Fruit fly (Drosophila melanogaster) whole organism, embryonic: ENCODE results near the gene Antp.
A peak's percentile ranks its signal among the peaks of the same experiment; 100 is the strongest.

Experiments used
- Adf1 ChIP-seq: fragments of 200-800 bp; sonication (Bioruptor generic); IDR thresholded peaks from 2 replicates; pipeline ENCODE4 v1.3.6; 2022; ENCODE audit warnings: missing biosample characterization, missing genetic modification characterization
- CG10321 ChIP-seq: fragments of 200-800 bp; sonication (Bioruptor generic); IDR thresholded peaks from 2 replicates; pipeline ENCODE4 v1.3.6; 2022; ENCODE audit warnings: missing biosample characterization, missing genetic modification characterization
- CG10366 ChIP-seq: fragments of 200-800 bp; sonication (Bioruptor generic); IDR thresholded peaks from 2 replicates; pipeline ENCODE4 v1.3.6; 2022; ENCODE audit warnings: missing biosample characterization, missing genetic modification characterization
- CG11504 ChIP-seq: fragments of 200-800 bp; sonication (Bioruptor generic); optimal IDR thresholded peaks from 3 replicates; lab custom pipeline; 2019; ENCODE audit warnings: missing biosample characterization, mild to moderate bottlenecking, missing genetic modification characterization, moderate library complexity
- CG11695 ChIP-seq: fragments of 200-800 bp; sonication (Bioruptor generic); IDR thresholded peaks from 3 replicates; pipeline ENCODE4 v1.3.6; 2022; ENCODE audit warnings: missing biosample characterization, missing genetic modification characterization
- CG12769 ChIP-seq: fragments of 200-800 bp; sonication (Bioruptor generic); optimal IDR thresholded peaks from 2 replicates; lab custom pipeline; 2019; ENCODE audit warnings: missing biosample characterization, mild to moderate bottlenecking, missing genetic modification characterization, moderate library complexity
- CG15479 ChIP-seq: fragments of 200-800 bp; sonication (Bioruptor generic); optimal IDR thresholded peaks from 3 replicates; lab custom pipeline; 2019; ENCODE audit warnings: missing biosample characterization, mild to moderate bottlenecking, missing genetic modification characterization, moderate library complexity
- CG15696 ChIP-seq: fragments of 200-800 bp; sonication (Bioruptor generic); optimal IDR thresholded peaks from 2 replicates; lab custom pipeline; 2019; ENCODE audit warnings: missing biosample characterization, mild to moderate bottlenecking, missing genetic modification characterization, moderate library complexity
- CG1832 ChIP-seq: fragments of 200-800 bp; sonication (Bioruptor generic); optimal IDR thresholded peaks from 2 replicates; lab custom pipeline; 2017; ENCODE audit warnings: missing biosample characterization, mild to moderate bottlenecking, missing genetic modification characterization, inconsistent platforms
- CG2199 ChIP-seq: fragments of 200-800 bp; sonication (Bioruptor generic); IDR thresholded peaks from 3 replicates; pipeline ENCODE4 v1.3.6; 2022; ENCODE audit warnings: missing biosample characterization, missing genetic modification characterization
- CG2202 ChIP-seq: fragments of 200-800 bp; sonication (Bioruptor generic); optimal IDR thresholded peaks from 2 replicates; lab custom pipeline; 2018; ENCODE audit warnings: missing biosample characterization, mild to moderate bottlenecking, missing genetic modification characterization
- CG3281 ChIP-seq: fragments of 200-800 bp; sonication (Bioruptor generic); optimal IDR thresholded peaks from 3 replicates; lab custom pipeline; 2017; ENCODE audit warnings: missing biosample characterization, mild to moderate bottlenecking, missing genetic modification characterization
- CG6683 ChIP-seq: fragments of 200-800 bp; sonication (Bioruptor generic); optimal IDR thresholded peaks from 2 replicates; lab custom pipeline; 2017; ENCODE audit warnings: missing biosample characterization, mild to moderate bottlenecking, missing genetic modification characterization, missing genetic modification reagents
- CG8478 ChIP-seq: fragments of >200 bp; optimal IDR thresholded peaks from 2 replicates; lab custom pipeline; 2018
- D ChIP-seq, 2 experiments: fragments of 200-800 bp in 1 of 2; fragments of >200 bp in 1 of 2; sonication (Bioruptor generic) in 1 of 2; optimal IDR thresholded peaks; 2 replicates in 1 of 2; 3 replicates in 1 of 2; lab custom pipeline; 2017; ENCODE audit warnings: mild to moderate bottlenecking in 1 of 2, missing biosample characterization in 1 of 2, missing genetic modification characterization in 1 of 2, missing genetic modification reagents in 1 of 2
- Deaf1 ChIP-seq: fragments of 200-800 bp; optimal IDR thresholded peaks from 3 replicates; lab custom pipeline; 2019; ENCODE audit warnings: missing biosample characterization, mild to moderate bottlenecking, missing genetic modification characterization, moderate library complexity
- Dp ChIP-seq: fragments of 200-800 bp; sonication (Bioruptor generic); optimal IDR thresholded peaks from 2 replicates; lab custom pipeline; 2018; ENCODE audit warnings: missing biosample characterization, mild to moderate bottlenecking, missing genetic modification characterization, moderate library complexity
- E2f2 ChIP-seq: fragments of 200-800 bp; sonication (Bioruptor generic); IDR thresholded peaks from 2 replicates; pipeline ENCODE4 v1.3.6; 2022; ENCODE audit warnings: missing biosample characterization, missing genetic modification characterization
- Elba2 ChIP-seq: fragments of 200-800 bp; sonication (Bioruptor generic); optimal IDR thresholded peaks from 3 replicates; lab custom pipeline; 2016; ENCODE audit warnings: missing biosample characterization, missing genetic modification characterization
- GATAe ChIP-seq: fragments of 200-800 bp; sonication (Bioruptor generic); conservative IDR thresholded peaks from 2 replicates; pipeline ENCODE4 v1.3.6; 2022; ENCODE audit warnings: missing biosample characterization, missing genetic modification characterization
- Jarid2 ChIP-seq: fragments of 200-800 bp; sonication (Bioruptor generic); optimal IDR thresholded peaks from 3 replicates; lab custom pipeline; 2017; ENCODE audit warnings: mild to moderate bottlenecking, missing biosample characterization, missing genetic modification reagents, missing genetic modification characterization
- Lim3 ChIP-seq: fragments of 200-800 bp; sonication (Bioruptor generic); IDR thresholded peaks from 2 replicates; pipeline ENCODE4 v1.3.6; 2022; ENCODE audit warnings: missing biosample characterization, missing genetic modification characterization
- Nf-YA ChIP-seq: fragments of 200-800 bp; sonication (Bioruptor generic); IDR thresholded peaks from 2 replicates; pipeline ENCODE4 v1.3.6; 2022; ENCODE audit warnings: missing biosample characterization, missing genetic modification characterization
- Nf-YB ChIP-seq: fragments of 200-800 bp; sonication (Bioruptor generic); optimal IDR thresholded peaks from 3 replicates; lab custom pipeline; 2019; ENCODE audit warnings: missing biosample characterization, mild to moderate bottlenecking, missing genetic modification characterization, moderate library complexity
- Nf-YC ChIP-seq: fragments of 200-800 bp; optimal IDR thresholded peaks from 3 replicates; lab custom pipeline; 2019; ENCODE audit warnings: missing biosample characterization, mild to moderate bottlenecking, missing genetic modification characterization, moderate library complexity
- Scr ChIP-seq: fragments of 200-800 bp; sonication (Bioruptor generic); IDR thresholded peaks from 2 replicates; pipeline ENCODE4 v1.3.6; 2022; ENCODE audit warnings: missing biosample characterization, missing genetic modification characterization; ENCODE audit not compliant: partially characterized antibody
- Trl ChIP-seq, 3 experiments: fragments of >200 bp in 2 of 3; fragments of 200-800 bp in 1 of 3; sonication (Bioruptor generic) in 1 of 3; optimal IDR thresholded peaks; 2 replicates in 1 of 3; 3 replicates in 2 of 3; lab custom pipeline; 2016 to 2017; ENCODE audit warnings: missing biosample characterization in 1 of 3, missing genetic modification characterization in 1 of 3
- cg ChIP-seq: fragments of 200-800 bp; sonication (Bioruptor generic); optimal IDR thresholded peaks from 3 replicates; lab custom pipeline; 2019; ENCODE audit warnings: missing biosample characterization, mild to moderate bottlenecking, missing genetic modification characterization, moderate library complexity
- danr ChIP-seq: fragments of 200-800 bp; sonication (Bioruptor generic); IDR thresholded peaks from 2 replicates; pipeline ENCODE4 v1.3.6; 2022; ENCODE audit warnings: missing biosample characterization, missing genetic modification characterization
- esg ChIP-seq: fragments of 200-800 bp; sonication (Bioruptor generic); conservative IDR thresholded peaks from 2 replicates; pipeline ENCODE4 v1.3.6; 2022; ENCODE audit warnings: missing biosample characterization, missing genetic modification characterization
- ewg ChIP-seq: fragments of 200-800 bp; sonication (Bioruptor generic); optimal IDR thresholded peaks from 3 replicates; lab custom pipeline; 2017; ENCODE audit warnings: mild to moderate bottlenecking, missing biosample characterization, missing genetic modification reagents, missing genetic modification characterization
- fd64A ChIP-seq: fragments of 200-800 bp; sonication (Bioruptor generic); optimal IDR thresholded peaks from 3 replicates; lab custom pipeline; 2018; ENCODE audit warnings: missing biosample characterization, mild to moderate bottlenecking, missing genetic modification characterization
- gsb-n ChIP-seq: fragments of 200-800 bp; sonication (Bioruptor generic); optimal IDR thresholded peaks from 3 replicates; lab custom pipeline; 2018; ENCODE audit warnings: missing biosample characterization, mild to moderate bottlenecking, missing genetic modification characterization
- insv ChIP-seq, 2 experiments: fragments of 200-800 bp; sonication (Bioruptor generic); optimal IDR thresholded peaks; 3 replicates each; lab custom pipeline; 2016 to 2018; ENCODE audit warnings: missing biosample characterization in 2 of 2, missing genetic modification characterization in 2 of 2
- kni ChIP-seq: fragments of 200-800 bp; sonication (Bioruptor generic); optimal IDR thresholded peaks from 3 replicates; lab custom pipeline; 2017; ENCODE audit warnings: mild to moderate bottlenecking, missing biosample characterization, missing genetic modification reagents, missing genetic modification characterization
- lilli ChIP-seq: fragments of 200-800 bp; sonication (Bioruptor generic); optimal IDR thresholded peaks from 3 replicates; lab custom pipeline; 2016; ENCODE audit warnings: missing biosample characterization, missing genetic modification characterization
- lov ChIP-seq, 2 experiments: fragments of 200-800 bp in 1 of 2; fragments of >200 bp in 1 of 2; sonication (Bioruptor generic) in 1 of 2; IDR thresholded peaks in 1 of 2; optimal IDR thresholded peaks in 1 of 2; 2 replicates in 1 of 2; 3 replicates in 1 of 2; pipeline versions ENCODE4 v1.3.6 to Lab custom; 2017 to 2022; ENCODE audit warnings: missing biosample characterization in 1 of 2, missing genetic modification characterization in 1 of 2
- pros ChIP-seq: fragments of 200-800 bp; sonication (Bioruptor generic); optimal IDR thresholded peaks from 3 replicates; lab custom pipeline; 2019; ENCODE audit warnings: missing biosample characterization, mild to moderate bottlenecking, missing genetic modification characterization, moderate library complexity
- run ChIP-seq: fragments of 200-800 bp; sonication (Bioruptor generic); optimal IDR thresholded peaks from 3 replicates; lab custom pipeline; 2018; ENCODE audit warnings: missing biosample characterization, mild to moderate bottlenecking, missing genetic modification characterization
- sens ChIP-seq: fragments of 200-800 bp; sonication (Bioruptor generic); peaks from one replicate; lab custom pipeline; 2016; ENCODE audit warnings: missing biosample characterization, missing genetic modification characterization
- seq ChIP-seq: fragments of 200-800 bp; sonication (Bioruptor generic); IDR thresholded peaks from 2 replicates; pipeline ENCODE4 v1.3.6; 2022; ENCODE audit warnings: missing biosample characterization, missing genetic modification characterization
- sima ChIP-seq: fragments of 200-800 bp; sonication (Bioruptor generic); optimal IDR thresholded peaks from 2 replicates; lab custom pipeline; 2016; ENCODE audit warnings: missing biosample characterization, missing genetic modification characterization
- so ChIP-seq: fragments of 200-800 bp; sonication (Bioruptor generic); IDR thresholded peaks from 3 replicates; pipeline ENCODE4 v1.3.6; 2022; ENCODE audit warnings: missing biosample characterization, missing genetic modification characterization
- tll ChIP-seq, 2 experiments: fragments of 200-800 bp in 1 of 2; fragments of >200 bp in 1 of 2; sonication (Bioruptor generic) in 1 of 2; optimal IDR thresholded peaks; 2 replicates each; lab custom pipeline; 2017 to 2019; ENCODE audit warnings: missing biosample characterization in 2 of 2, missing genetic modification characterization in 2 of 2, mild to moderate bottlenecking in 1 of 2, moderate library complexity in 1 of 2
- twi ChIP-seq: fragments of 200-800 bp; optimal IDR thresholded peaks from 2 replicates; lab custom pipeline; 2019; ENCODE audit warnings: missing biosample characterization, mild to moderate bottlenecking, missing genetic modification characterization, moderate library complexity
- usp ChIP-seq: fragments of >200 bp; optimal IDR thresholded peaks from 2 replicates; lab custom pipeline; 2017; ENCODE audit warnings: missing biosample characterization, missing genetic modification characterization
- vvl ChIP-seq: fragments of 200-800 bp; sonication (Bioruptor generic); IDR thresholded peaks from 2 replicates; pipeline ENCODE4 v1.3.6; 2022; ENCODE audit warnings: missing biosample characterization, missing genetic modification characterization
- z ChIP-seq: fragments of 200-800 bp; sonication (Bioruptor generic); IDR thresholded peaks from 3 replicates; pipeline ENCODE4 v1.3.6; 2022; ENCODE audit warnings: missing biosample characterization, missing genetic modification characterization
- zen2 ChIP-seq: fragments of 200-800 bp; sonication (Bioruptor generic); IDR thresholded peaks from 3 replicates; pipeline ENCODE4 v1.3.6; 2022; ENCODE audit warnings: missing biosample characterization, missing genetic modification characterization; ENCODE audit not compliant: partially characterized antibody

Gene Antp

DNA sequence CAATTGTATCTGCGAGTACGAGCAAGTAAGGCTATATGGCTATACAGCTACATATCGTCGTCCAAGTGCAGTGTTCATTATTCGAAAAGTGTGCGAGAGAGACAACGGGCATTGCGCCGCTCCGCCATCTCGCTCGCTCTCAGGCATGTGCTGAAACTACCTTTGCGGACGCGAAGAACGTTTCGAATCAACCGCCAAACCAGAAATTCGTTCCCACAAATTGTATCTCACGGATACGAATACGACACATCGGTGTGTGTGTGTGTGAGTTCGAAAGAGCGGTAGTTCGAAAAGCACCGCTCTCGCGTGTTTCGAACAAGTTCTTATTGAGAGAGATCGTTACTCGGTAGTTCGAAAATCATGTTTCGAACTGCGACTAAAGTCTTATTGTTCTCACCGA lies 150.4 kb downstream of the Antp start:
- no peak for TF ChIP-seq lilli (GFP tag; lab: Kevin White, UChicago)
- TF ChIP-seq Dp = peak; percentile 38
- peak in 1 of 2 experiments; percentile 0 for TF ChIP-seq tll (GFP tag; optimal IDR thresholded peaks at IDR 0.05; lab: Kevin White, UChicago)
- TF ChIP-seq fd64A = no peak
- TF ChIP-seq Deaf1 (tag; lab: Kevin White, UChicago) = peak; percentile 61
- peak; percentile 41 for TF ChIP-seq sens (GFP tag; lab: Kevin White, UChicago)
- peak; percentile 62 for TF ChIP-seq D (optimal IDR thresholded peaks at IDR 0.05; lab: Kevin White, UChicago)
- no peak for TF ChIP-seq D (GFP tag; optimal IDR thresholded peaks at IDR 0.05; lab: Kevin White, UChicago)
- TF ChIP-seq Lim3 (GFP tag; lab: Robert Waterston, UW) = no peak
- TF ChIP-seq seq = peak; percentile 28; the same call in 1 of the 2 replicates
- TF ChIP-seq Jarid2 = peak; percentile 40
- TF ChIP-seq ewg (GFP tag; lab: Kevin White, UChicago) = peak; percentile 65
- TF ChIP-seq CG2202 = no peak
- peak; percentile 87; the same call in 2 of the 3 replicates for TF ChIP-seq CG2199 (GFP tag; lab: Robert Waterston, UW)
- TF ChIP-seq Nf-YB = peak; percentile 97
- peak; percentile 96 for TF ChIP-seq CG8478
- peak; percentile 97 for TF ChIP-seq Nf-YC (tag; lab: Kevin White, UChicago)
- peak; percentile 79 for TF ChIP-seq Elba2 (GFP tag; lab: Kevin White, UChicago)
- peak; percentile 98 for TF ChIP-seq cg (GFP tag; lab: Kevin White, UChicago)
- TF ChIP-seq danr (GFP tag; lab: Robert Waterston, UW) = no peak
- peak; percentile 38 for TF ChIP-seq pros (GFP tag; lab: Kevin White, UChicago)
- peak; percentile 71 for TF ChIP-seq E2f2 (GFP tag; lab: Robert Waterston, UW)
- TF ChIP-seq lov (optimal IDR thresholded peaks at IDR 0.05; lab: Kevin White, UChicago) = no peak
- no peak for TF ChIP-seq lov (GFP tag; IDR thresholded peaks at IDR 0.05; lab: Robert Waterston, UW)
- peak; percentile 60 for TF ChIP-seq CG15479 (GFP tag; lab: Kevin White, UChicago)
- peak in 1 of 2 experiments; percentile 10 for TF ChIP-seq insv (GFP tag; optimal IDR thresholded peaks at IDR 0.05; lab: Kevin White, UChicago)
- TF ChIP-seq CG11504 (tag; lab: Kevin White, UChicago) = peak; percentile 1
- TF ChIP-seq zen2 = no peak
- no peak for TF ChIP-seq CG3281 (GFP tag; lab: Kevin White, UChicago)
- no peak for TF ChIP-seq CG6683 (GFP tag; lab: Kevin White, UChicago)
- TF ChIP-seq vvl (GFP tag; lab: Robert Waterston, UW) = peak; percentile 43; the same call in 1 of the 2 replicates
- no peak for TF ChIP-seq CG10366 (GFP tag; lab: Robert Waterston, UW)
- TF ChIP-seq sima (GFP tag; lab: Kevin White, UChicago) = no peak
- peak; percentile 26 for TF ChIP-seq gsb-n (tag; lab: Kevin White, UChicago)
- TF ChIP-seq run (tag; lab: Kevin White, UChicago) = no peak
- TF ChIP-seq CG12769 (tag; lab: Kevin White, UChicago) = peak; percentile 58
- TF ChIP-seq CG11695 = 0 out of 3 replicates have a peak, but pooled peaks have one; percentile 15
- no peak for TF ChIP-seq GATAe (GFP tag; lab: Robert Waterston, UW)
- peak; percentile 93 for TF ChIP-seq CG1832 (GFP tag; lab: Kevin White, UChicago)
- TF ChIP-seq esg (GFP tag; lab: Robert Waterston, UW) = no peak
- peak; percentile 96 for TF ChIP-seq CG10321 (GFP tag; lab: Robert Waterston, UW)
- peak; percentile 28 for TF ChIP-seq twi (tag; lab: Kevin White, UChicago)
- 0 out of 3 replicates have a peak, but pooled peaks have one; percentile 14 for TF ChIP-seq so (GFP tag; lab: Robert Waterston, UW)
- TF ChIP-seq Scr (GFP tag; lab: Robert Waterston, UW) = peak; percentile 51; the same call in 1 of the 2 replicates
- peak; percentile 32; the same call in 1 of the 3 replicates for TF ChIP-seq z (GFP tag; lab: Robert Waterston, UW)
- peak; percentile 50; the same call in 1 of the 2 replicates for TF ChIP-seq Nf-YA (GFP tag; lab: Robert Waterston, UW)
- no peak for TF ChIP-seq CG15696
- peak; percentile 72 to 74 for TF ChIP-seq Trl (optimal IDR thresholded peaks at IDR 0.05; lab: Kevin White, UChicago)
- no peak for TF ChIP-seq Trl (GFP tag; optimal IDR thresholded peaks at IDR 0.05; lab: Kevin White, UChicago)
- TF ChIP-seq usp (GFP tag; lab: Kevin White, UChicago) = no peak
- peak; percentile 38; the same call in 1 of the 2 replicates for TF ChIP-seq Adf1 (GFP tag; lab: Robert Waterston, UW)
- peak; percentile 71 for TF ChIP-seq kni (GFP tag; lab: Kevin White, UChicago)
